Worm (Caenorhabditis elegans) whole organism, L1 larva: ENCODE results near the gene appg-2.

Experiments
- mdl-1 ChIP-seq, 2 experiments: fragments of 150-350 bp; optimal IDR thresholded peaks; 2 replicates each; lab custom pipeline; 2014 to 2017; ENCODE audit warnings: missing biosample characterization in 2 of 2, missing genetic modification characterization in 2 of 2, inconsistent platforms in 1 of 2
- nhr-12 ChIP-seq: sonication (generic microtip); optimal IDR thresholded peaks from 2 replicates; lab custom pipeline; 2017; ENCODE audit warnings: missing biosample characterization, missing genetic modification characterization
- sptf-1 ChIP-seq: fragments of 150-350 bp; optimal IDR thresholded peaks from 2 replicates; lab custom pipeline; 2014; ENCODE audit warnings: missing biosample characterization, missing genetic modification characterization

DNA sequence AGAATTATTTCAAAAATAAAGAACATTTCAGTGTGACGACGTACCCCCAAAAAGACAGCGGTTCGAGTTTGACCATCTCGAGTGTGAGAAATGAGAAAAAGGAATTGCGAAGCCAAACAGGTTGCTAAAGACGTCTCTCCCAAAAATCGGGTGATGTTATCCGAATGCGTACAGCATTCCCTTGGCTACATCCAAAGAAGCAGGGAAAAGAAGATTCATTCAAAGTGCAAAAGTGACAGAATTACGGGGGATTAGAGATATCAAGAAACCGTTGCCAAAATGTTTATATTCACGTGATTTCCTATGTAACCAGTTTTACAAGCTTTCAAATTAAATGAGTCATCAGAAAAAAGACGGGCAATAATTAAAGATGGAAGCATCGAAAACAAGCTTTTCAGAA lies 53.0 kb downstream of the appg-2 start:
- TF ChIP-seq sptf-1, result no peak
- no peak for TF ChIP-seq mdl-1 (tag; optimal IDR thresholded peaks at IDR 0.05; lab: Kevin White, UChicago)
- TF ChIP-seq nhr-12 (tag; lab: Kevin White, UChicago), result no peak
